Fruit fly (Drosophila melanogaster): ENCODE results near the gene heix.

dm6 chr2L:16278842-16279241, 20.8 kb downstream of the heix start:
- TF ChIP-seq Clk (GFP tag; optimal IDR thresholded peaks at IDR 0.05) = no peak
- no peak for TF ChIP-seq CG1620 (GFP tag; optimal IDR thresholded peaks at IDR 0.05)
- TF ChIP-seq tj (GFP tag; optimal IDR thresholded peaks at IDR 0.05) = no peak
- TF ChIP-seq kay (GFP tag; ENCODE audit: borderline replicate concordance) = no peak
- no peak for TF ChIP-seq Crg-1 (GFP tag; optimal IDR thresholded peaks at IDR 0.05)
- no peak for TF ChIP-seq CG33017 (tag; optimal IDR thresholded peaks at IDR 0.05)
- TF ChIP-seq pad (GFP tag; optimal IDR thresholded peaks at IDR 0.05) = no peak
- TF ChIP-seq CG12768 (GFP tag; optimal IDR thresholded peaks at IDR 0.05) = no peak
- no peak for TF ChIP-seq cnc (optimal IDR thresholded peaks at IDR 0.05)
- no peak for TF ChIP-seq CG14711 (tag; optimal IDR thresholded peaks at IDR 0.05)
- no peak for TF ChIP-seq CG11617 (GFP tag; optimal IDR thresholded peaks at IDR 0.05)
- no peak for TF ChIP-seq Mnt (GFP tag; optimal IDR thresholded peaks at IDR 0.05)
- no peak for TF ChIP-seq CG7101 (tag; optimal IDR thresholded peaks at IDR 0.05)
- no peak for TF ChIP-seq cic (GFP tag; optimal IDR thresholded peaks at IDR 0.05)
